Worm (Caenorhabditis elegans) whole organism, mixed stage, embryonic: ENCODE results near the gene cpg-1.

Experiments
- M03D4.4 ChIP-seq: sonication (generic microtip); optimal IDR thresholded peaks from 2 replicates; lab custom pipeline; 2017; ENCODE audit warnings: mild to moderate bottlenecking, missing genetic modification characterization, missing compliant biosample characterization
- ceh-39 ChIP-seq: fragments of 150-350 bp; optimal IDR thresholded peaks from 2 replicates; lab custom pipeline; 2014; ENCODE audit warnings: missing biosample characterization, missing genetic modification characterization
- ceh-43 ChIP-seq: fragments of 200-800 bp; sonication (Bioruptor generic); optimal IDR thresholded peaks from 2 replicates; lab custom pipeline; 2018; ENCODE audit warnings: mild to moderate bottlenecking, missing genetic modification characterization, moderate library complexity, missing compliant biosample characterization
- ceh-83 ChIP-seq: fragments of 200-800 bp; sonication (Bioruptor generic); optimal IDR thresholded peaks from 2 replicates; lab custom pipeline; 2018; ENCODE audit warnings: mild to moderate bottlenecking, missing genetic modification characterization, missing compliant biosample characterization
- ces-1 ChIP-seq: fragments of 150-350 bp; optimal IDR thresholded peaks from 2 replicates; lab custom pipeline; 2014; ENCODE audit warnings: missing biosample characterization, missing genetic modification reagents, missing genetic modification characterization
- cnd-1 ChIP-seq: fragments of 200-800 bp; sonication (Bioruptor generic); optimal IDR thresholded peaks from 2 replicates; lab custom pipeline; 2018; ENCODE audit warnings: mild to moderate bottlenecking, missing genetic modification characterization, missing compliant biosample characterization
- drap-1 ChIP-seq: fragments of 200-800 bp; sonication (Bioruptor generic); optimal IDR thresholded peaks from 3 replicates; lab custom pipeline; 2018; ENCODE audit warnings: mild to moderate bottlenecking, missing genetic modification characterization, missing compliant biosample characterization
- elt-1 ChIP-seq: sonication (generic microtip); optimal IDR thresholded peaks from 2 replicates; lab custom pipeline; 2017; ENCODE audit warnings: missing genetic modification characterization, mild to moderate bottlenecking, missing compliant biosample characterization, antibody characterized with exemption, moderate library complexity, borderline replicate concordance; ENCODE audit not compliant: insufficient read depth
- flh-1 ChIP-seq: fragments of 200-800 bp; sonication (Bioruptor generic); optimal IDR thresholded peaks from 2 replicates; lab custom pipeline; 2018; ENCODE audit warnings: mild to moderate bottlenecking, missing genetic modification characterization, moderate library complexity, missing compliant biosample characterization
- ham-2 ChIP-seq: fragments of 200-800 bp; sonication (Bioruptor generic); optimal IDR thresholded peaks from 2 replicates; lab custom pipeline; 2018; ENCODE audit warnings: mild to moderate bottlenecking, missing genetic modification characterization, missing compliant biosample characterization
- hlh-1 ChIP-seq: fragments of 150-350 bp; optimal IDR thresholded peaks from 2 replicates; lab custom pipeline; 2014; ENCODE audit warnings: missing biosample characterization, missing genetic modification reagents, missing genetic modification characterization
- lin-13 ChIP-seq: fragments of 150-350 bp; optimal IDR thresholded peaks from 2 replicates; lab custom pipeline; 2014; ENCODE audit warnings: missing biosample characterization, missing genetic modification characterization
- lin-32 ChIP-seq: fragments of 200-800 bp; sonication (Bioruptor generic); optimal IDR thresholded peaks from 2 replicates; lab custom pipeline; 2018; ENCODE audit warnings: mild to moderate bottlenecking, missing genetic modification characterization, missing compliant biosample characterization
- lsy-2 ChIP-seq: fragments of 150-350 bp; optimal IDR thresholded peaks from 2 replicates; lab custom pipeline; 2014; ENCODE audit warnings: missing biosample characterization, missing genetic modification characterization
- mab-5 ChIP-seq: fragments of 150-350 bp; optimal IDR thresholded peaks from 2 replicates; lab custom pipeline; 2014; ENCODE audit warnings: missing biosample characterization, missing genetic modification characterization
- mep-1 ChIP-seq: fragments of 150-350 bp; optimal IDR thresholded peaks from 2 replicates; lab custom pipeline; 2017; ENCODE audit warnings: missing biosample characterization, missing genetic modification reagents, missing genetic modification characterization, inconsistent platforms
- mls-2 ChIP-seq: sonication (generic microtip); optimal IDR thresholded peaks from 2 replicates; lab custom pipeline; 2016; ENCODE audit warnings: mild to moderate bottlenecking, missing genetic modification characterization, moderate library complexity, missing compliant biosample characterization
- nhr-2 ChIP-seq: fragments of 150-350 bp; optimal IDR thresholded peaks from 2 replicates; lab custom pipeline; 2014; ENCODE audit warnings: missing biosample characterization, missing genetic modification characterization
- nhr-237 ChIP-seq: fragments of 150-350 bp; optimal IDR thresholded peaks from 2 replicates; lab custom pipeline; 2014; ENCODE audit warnings: missing biosample characterization, missing genetic modification characterization
- nhr-28 ChIP-seq: fragments of 150-350 bp; optimal IDR thresholded peaks from 2 replicates; lab custom pipeline; 2014; ENCODE audit warnings: missing biosample characterization, missing genetic modification characterization
- nhr-76 ChIP-seq: sonication (generic microtip); optimal IDR thresholded peaks from 2 replicates; lab custom pipeline; 2017; ENCODE audit warnings: missing biosample characterization, missing genetic modification characterization
- pha-4 ChIP-seq: fragments of 150-350 bp; optimal IDR thresholded peaks from 2 replicates; lab custom pipeline; 2018; ENCODE audit warnings: missing biosample characterization, missing genetic modification reagents, missing genetic modification characterization
- sem-2 ChIP-seq: fragments of 200-800 bp; sonication (Bioruptor generic); optimal IDR thresholded peaks from 2 replicates; lab custom pipeline; 2018; ENCODE audit warnings: mild to moderate bottlenecking, missing genetic modification characterization, missing compliant biosample characterization
- sptf-1 ChIP-seq: sonication (generic microtip); optimal IDR thresholded peaks from 2 replicates; lab custom pipeline; 2017; ENCODE audit warnings: mild to moderate bottlenecking, missing genetic modification characterization, moderate library complexity, missing compliant biosample characterization
- unc-120 ChIP-seq: sonication (generic microtip); optimal IDR thresholded peaks from 2 replicates; lab custom pipeline; 2017; ENCODE audit warnings: missing genetic modification characterization, missing compliant biosample characterization; ENCODE audit not compliant: poor library complexity, severe bottlenecking
- unc-39 ChIP-seq: fragments of 150-350 bp; optimal IDR thresholded peaks from 2 replicates; lab custom pipeline; 2014; ENCODE audit warnings: missing biosample characterization, missing genetic modification characterization
- unc-62 ChIP-seq: fragments of 150-350 bp; optimal IDR thresholded peaks from 2 replicates; lab custom pipeline; 2014; ENCODE audit warnings: missing biosample characterization, missing genetic modification reagents, missing genetic modification characterization
- zip-8 ChIP-seq: fragments of 150-350 bp; optimal IDR thresholded peaks from 2 replicates; lab custom pipeline; 2014; ENCODE audit warnings: missing biosample characterization, missing genetic modification characterization
- ztf-11 ChIP-seq: fragments of 150-350 bp; optimal IDR thresholded peaks from 2 replicates; lab custom pipeline; 2014; ENCODE audit warnings: missing biosample characterization, missing genetic modification characterization

Gene cpg-1

ce11 chrIII:4453768-4454167, 35.4 kb upstream of the cpg-1 start:
- TF ChIP-seq sem-2 (GFP tag; lab: Kevin White, UChicago) (no peak), sptf-1 (tag; lab: Kevin White, UChicago) (no peak), zip-8 (tag; lab: Kevin White, UChicago) (no peak), unc-120 (tag; lab: Kevin White, UChicago) (no peak), ceh-39 (tag; lab: Kevin White, UChicago) (no peak), nhr-2 (tag; lab: Kevin White, UChicago) (peak; percentile 34), ceh-43 (GFP tag; lab: Kevin White, UChicago) (no peak), drap-1 (GFP tag; lab: Kevin White, UChicago) (no peak), elt-1 (tag; lab: Kevin White, UChicago) (peak; percentile 93), lin-13 (tag; lab: Kevin White, UChicago) (no peak), pha-4 (tag; lab: Kevin White, UChicago) (no peak), unc-62 (GFP tag; lab: Kevin White, UChicago) (peak; percentile 82), nhr-28 (tag; lab: Kevin White, UChicago) (no peak), ces-1 (GFP tag; lab: Kevin White, UChicago) (no peak)

ce11 chrIII:4454919-4455318, 34.2 kb upstream of the cpg-1 start:
- TF ChIP-seq cnd-1 (tag; lab: Kevin White, UChicago): peak; percentile 7
- peak; percentile 52 for TF ChIP-seq lin-32
- TF ChIP-seq zip-8 (tag; lab: Kevin White, UChicago): peak; percentile 4
- TF ChIP-seq ceh-43 (GFP tag; lab: Kevin White, UChicago): peak; percentile 62
- no peak for TF ChIP-seq hlh-1
- TF ChIP-seq nhr-28 (tag; lab: Kevin White, UChicago): no peak
- no peak for TF ChIP-seq unc-39 (tag; lab: Kevin White, UChicago)
- no peak for TF ChIP-seq mls-2 (tag; lab: Kevin White, UChicago)
- no peak for TF ChIP-seq elt-1 (tag; lab: Kevin White, UChicago)
- TF ChIP-seq ceh-83 (GFP tag; lab: Kevin White, UChicago): no peak
- TF ChIP-seq nhr-2 (tag; lab: Kevin White, UChicago): peak; percentile 17
- no peak for TF ChIP-seq ham-2 (GFP tag; lab: Kevin White, UChicago)

ce11 chrIII:4456579-4456978, 32.6 kb upstream of the cpg-1 start:
- peak; percentile 51 for TF ChIP-seq lsy-2 (tag; lab: Kevin White, UChicago)
- TF ChIP-seq pha-4 (tag; lab: Kevin White, UChicago): no peak
- TF ChIP-seq ceh-43 (GFP tag; lab: Kevin White, UChicago): peak; percentile 96
- TF ChIP-seq, all 35 proteins: peak for 2

ce11 chrIII:4460242-4460641, 28.9 kb upstream of the cpg-1 start:
- TF ChIP-seq nhr-28 (tag; lab: Kevin White, UChicago) (no peak), unc-62 (GFP tag; lab: Kevin White, UChicago) (no peak), ztf-11 (tag; lab: Kevin White, UChicago) (no peak), M03D4.4 (tag; lab: Kevin White, UChicago) (no peak), nhr-76 (tag; lab: Kevin White, UChicago) (no peak), mep-1 (tag; lab: Kevin White, UChicago) (no peak), drap-1 (GFP tag; lab: Kevin White, UChicago) (no peak), nhr-237 (tag; lab: Kevin White, UChicago) (no peak), ces-1 (GFP tag; lab: Kevin White, UChicago) (no peak)

- TF ChIP-seq flh-1 (GFP tag; lab: Kevin White, UChicago) (no peak), lin-13 (tag; lab: Kevin White, UChicago) (no peak), ceh-43 (GFP tag; lab: Kevin White, UChicago) (peak; percentile 87), nhr-2 (tag; lab: Kevin White, UChicago) (peak; percentile 93), ces-1 (GFP tag; lab: Kevin White, UChicago) (no peak), zip-8 (tag; lab: Kevin White, UChicago) (no peak), lin-32 (peak; percentile 91), mls-2 (tag; lab: Kevin White, UChicago) (peak; percentile 32), mab-5 (tag; lab: Kevin White, UChicago) (no peak)
- TF ChIP-seq, all 35 proteins: peak for 4
Measured at ce11 chrIII:4461337-4461736, 27.8 kb upstream of the cpg-1 start.
